Fruit fly (Drosophila melanogaster) Kc167 (cell line): ENCODE results near the gene CG14454.

Experiments used
- Sin3A ChIP-seq: fragments of >200 bp; optimal IDR thresholded peaks from 2 replicates; lab custom pipeline; 2018; ENCODE audit warnings: missing external identifiers
- insv ChIP-seq: fragments of >200 bp; optimal IDR thresholded peaks from 3 replicates; lab custom pipeline; 2018; ENCODE audit warnings: missing external identifiers
- psq ChIP-seq: fragments of >200 bp; optimal IDR thresholded peaks from 2 replicates; lab custom pipeline; 2017; ENCODE audit warnings: missing external identifiers
- ttk ChIP-seq: sonication (Bioruptor generic); optimal IDR thresholded peaks from 2 replicates; lab custom pipeline; 2017; ENCODE audit warnings: missing external identifiers

DNA sequence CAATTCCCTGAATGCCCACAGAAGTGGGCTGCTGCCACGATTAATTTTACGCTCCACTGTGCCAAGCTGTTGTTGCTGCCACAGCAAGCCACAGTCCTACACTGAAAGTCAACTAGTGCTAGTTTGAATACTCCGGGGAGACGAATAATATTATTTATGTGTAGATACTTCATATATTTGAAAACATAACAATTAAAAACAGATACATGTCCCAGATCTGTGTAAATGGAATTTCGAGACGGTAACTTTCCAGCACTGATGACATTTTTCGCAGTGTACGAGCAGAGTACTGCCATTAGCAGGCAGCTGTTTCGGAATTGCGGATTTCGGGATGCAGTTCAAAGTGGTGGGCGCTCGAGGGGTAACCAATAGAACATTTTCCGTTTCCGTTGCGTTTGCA lies 27.2 kb downstream of the CG14454 start:
- TF ChIP-seq psq (no peak), ttk (lab: Kevin White, UChicago) (no peak), insv (no peak), Sin3A (lab: Kevin White, UChicago) (no peak)
